Fruit fly (Drosophila melanogaster): Measurements from ENCODE around the gene CG42853.

DNA sequence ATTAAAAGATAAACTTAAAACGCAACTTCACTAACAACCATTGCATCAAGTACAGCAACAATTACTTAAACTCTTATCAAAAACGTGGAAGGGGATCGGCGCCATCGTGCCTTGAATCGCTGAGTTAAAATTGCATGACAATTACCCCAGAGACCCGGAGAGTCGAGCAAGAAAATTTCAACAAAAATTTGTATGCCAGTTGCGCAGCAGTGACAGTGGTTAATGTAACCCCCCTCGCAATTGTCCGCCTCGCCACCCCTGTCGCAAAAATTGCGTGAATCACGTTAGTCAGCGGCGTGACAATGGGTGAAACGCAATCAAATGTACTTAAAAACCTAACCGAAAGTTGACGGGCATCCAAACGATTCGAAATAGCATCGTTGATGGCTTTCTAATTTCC, 22.1 kb downstream of the CG42853 start:
- TF ChIP-seq Myc (optimal IDR thresholded peaks at IDR 0.05) (no peak), psq (optimal IDR thresholded peaks at IDR 0.05) (no peak), h (optimal IDR thresholded peaks at IDR 0.05) (no peak), ttk (optimal IDR thresholded peaks at IDR 0.05) (no peak)

Measured in Kc167 (cell line).